Worm (Caenorhabditis elegans): ENCODE data around the gene memb-2.

- TF ChIP-seq ama-1 (optimal IDR thresholded peaks at IDR 0.05) (no peak), tbx-37 (GFP tag; conservative IDR thresholded peaks at IDR 0.05) (no peak), flt-1 (GFP tag; IDR thresholded peaks at IDR 0.05) (no peak), ceh-36 (tag; optimal IDR thresholded peaks at IDR 0.05) (no peak), aly-1 (tag; optimal IDR thresholded peaks at IDR 0.05) (no peak), hmbx-1 (tag; optimal IDR thresholded peaks at IDR 0.05) (no peak), hmg-4 (GFP tag; optimal IDR thresholded peaks at IDR 0.05) (no peak), ceh-13 (GFP tag; optimal IDR thresholded peaks at IDR 0.05) (no peak), F13C5.2 (tag; optimal IDR thresholded peaks at IDR 0.05) (no peak), tra-4 (tag; optimal IDR thresholded peaks at IDR 0.05) (no peak), B0310.2 (tag; optimal IDR thresholded peaks at IDR 0.05) (no peak), scrt-1 (GFP tag; IDR thresholded peaks at IDR 0.05) (no peak), hnd-1 (tag; optimal IDR thresholded peaks at IDR 0.05) (no peak)
Measured at ce11 chrV:5668968-5669367, 49.0 kb upstream of the memb-2 start.
